Fruit fly (Drosophila melanogaster): Measurements from ENCODE around the gene CG13068.

CG13068 gene

DNA sequence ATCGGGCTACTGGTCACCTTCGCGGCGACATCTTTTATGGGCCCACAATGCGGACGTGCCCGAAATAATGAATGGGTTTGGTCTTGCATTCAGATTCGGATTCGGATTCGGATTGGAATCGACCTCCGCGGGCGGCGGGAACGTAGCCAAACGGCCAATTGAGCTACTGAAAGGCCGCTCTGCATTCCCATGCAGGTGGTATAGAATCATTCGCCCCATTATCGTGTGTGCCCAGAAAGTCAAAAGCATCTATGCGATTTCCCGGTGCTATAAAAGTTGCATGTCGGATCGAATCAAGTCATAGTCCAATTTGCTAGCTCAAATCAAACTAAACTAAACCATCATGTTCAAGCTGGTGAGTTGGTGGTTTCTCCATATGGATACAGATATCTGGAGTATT lies at the start of gene CG13068:
CG13068 (plus strand) TSS at position 301 of the 400 bp plus-strand sequence.
- no peak for TF ChIP-seq noc (tag; optimal IDR thresholded peaks at IDR 0.05)

dm6 chr3L:16221278-16221677 lies 47.9 kb upstream of the CG13068 start:
- no peak for TF ChIP-seq noc (tag; optimal IDR thresholded peaks at IDR 0.05)

DNA sequence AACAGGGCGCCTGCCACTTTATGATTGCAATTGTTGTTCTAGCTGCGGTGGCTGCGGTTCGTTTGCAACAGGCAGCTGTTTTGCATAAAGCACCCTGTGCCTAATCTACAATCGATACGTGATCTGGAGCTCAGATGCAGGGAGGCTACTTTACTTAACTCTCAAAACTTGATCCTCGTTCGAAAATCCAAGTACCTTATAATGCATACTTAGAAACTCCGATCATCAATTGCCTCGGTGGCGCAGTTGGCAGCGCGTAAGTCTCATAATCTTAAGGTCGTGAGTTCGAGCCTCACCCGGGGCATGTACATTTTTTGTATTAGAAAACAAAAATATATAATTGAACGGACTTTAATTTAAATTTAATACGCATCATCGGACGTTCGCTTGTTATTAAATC lies 47.4 kb upstream of the CG13068 start:
- no peak for TF ChIP-seq noc (tag; optimal IDR thresholded peaks at IDR 0.05)

- TF ChIP-seq noc (tag; optimal IDR thresholded peaks at IDR 0.05), result no peak
Measured at dm6 chr3L:16225175-16225574, 44.0 kb upstream of the CG13068 start.

- no peak for TF ChIP-seq noc (tag; optimal IDR thresholded peaks at IDR 0.05)
Measured at dm6 chr3L:16228659-16229205, 40.5 kb upstream of the CG13068 start, which contains the start of gene Tmx3. Tmx3 (plus strand) TSS chr3L:16229100.

DNA sequence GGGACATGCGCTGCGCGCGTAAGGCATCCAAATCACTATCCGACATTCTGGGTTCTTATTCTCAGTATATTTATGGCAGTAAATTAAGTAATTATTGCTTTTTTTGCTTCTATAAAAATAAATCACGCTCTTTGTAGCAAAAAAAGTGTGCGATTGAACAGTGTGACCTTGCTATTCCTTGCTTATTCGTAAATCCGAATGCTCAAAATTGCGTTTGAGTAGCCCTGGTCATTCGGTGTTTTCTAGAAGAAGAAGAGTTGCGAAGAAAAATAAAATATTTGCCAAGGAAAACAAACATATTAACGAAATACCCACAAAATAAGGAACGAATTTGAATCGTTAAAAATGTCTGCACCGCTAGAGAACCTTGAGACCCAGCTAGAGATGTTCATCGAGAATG lies 37.3 kb upstream of the CG13068 start, which contains the start of the genes PDCD-5 and MED10:
PDCD-5 (minus strand) TSS at position 182 of the 400 bp plus-strand sequence.
MED10 (plus strand) TSS at position 228 of the 400 bp plus-strand sequence.
- no peak for TF ChIP-seq noc (tag; optimal IDR thresholded peaks at IDR 0.05)

- TF ChIP-seq noc (tag; optimal IDR thresholded peaks at IDR 0.05), result no peak
Measured at dm6 chr3L:16232924-16233323, 36.3 kb upstream of the CG13068 start, which contains the start of gene Hsc20. Hsc20 (plus strand) TSS chr3L:16233127.

DNA sequence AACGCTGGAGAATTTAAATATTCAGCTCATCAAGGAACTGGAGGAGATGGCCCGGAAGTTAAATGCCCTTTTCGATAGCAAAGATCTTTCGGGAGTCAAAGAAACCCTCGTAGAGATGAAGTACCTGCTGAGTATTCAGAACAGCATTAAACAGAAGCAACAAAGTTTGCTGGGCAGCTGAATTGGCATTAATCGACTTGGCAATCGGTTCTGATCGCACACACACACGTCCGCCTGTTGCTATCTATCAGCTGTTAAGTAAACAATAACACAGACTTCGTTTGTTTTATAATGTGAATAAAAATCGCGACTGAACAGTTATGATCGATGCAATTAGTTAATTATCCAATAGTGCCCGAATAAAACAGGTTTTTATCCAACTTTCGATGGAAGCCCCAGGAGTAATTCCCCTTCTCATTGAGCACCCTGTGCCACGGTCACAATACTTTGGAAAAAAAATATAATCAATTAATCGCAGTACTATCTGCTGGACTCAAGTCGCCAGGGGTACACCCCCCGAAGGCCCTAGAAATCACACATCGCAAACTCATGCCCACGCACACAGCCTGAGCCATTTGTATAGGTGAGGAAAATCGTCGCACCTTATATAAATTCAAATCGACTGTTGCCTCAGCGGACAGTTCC lies 35.2 kb upstream of the CG13068 start:
- TF ChIP-seq noc (tag; optimal IDR thresholded peaks at IDR 0.05), result peak; percentile 10

dm6 chr3L:16241296-16241695 lies 27.9 kb upstream of the CG13068 start:
- TF ChIP-seq noc (tag; optimal IDR thresholded peaks at IDR 0.05), result no peak

DNA sequence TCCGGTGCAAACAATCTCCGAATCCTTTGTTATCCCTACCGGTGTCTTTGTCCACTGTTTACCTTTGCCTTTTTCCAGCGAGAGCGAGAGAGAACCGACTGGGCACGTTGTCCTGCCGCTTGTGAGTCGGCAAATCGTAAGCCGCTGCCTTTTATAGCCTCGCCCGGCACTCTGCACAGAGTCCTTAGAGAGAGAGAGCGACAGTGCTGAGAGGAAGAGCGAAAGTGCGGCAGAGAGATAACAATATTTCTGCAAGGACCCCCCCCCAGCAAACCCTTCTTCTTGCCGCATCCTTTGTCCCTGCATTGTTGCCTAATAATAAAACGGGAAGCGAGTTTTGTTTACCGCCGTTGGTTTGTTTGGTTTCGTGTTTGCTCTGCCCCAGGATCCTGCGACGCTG lies 16.9 kb upstream of the CG13068 start, which contains the start of gene CG13055:
CG13055 (minus strand) TSS at position 101 of the 400 bp plus-strand sequence.
- no peak for TF ChIP-seq noc (tag; optimal IDR thresholded peaks at IDR 0.05)

DNA sequence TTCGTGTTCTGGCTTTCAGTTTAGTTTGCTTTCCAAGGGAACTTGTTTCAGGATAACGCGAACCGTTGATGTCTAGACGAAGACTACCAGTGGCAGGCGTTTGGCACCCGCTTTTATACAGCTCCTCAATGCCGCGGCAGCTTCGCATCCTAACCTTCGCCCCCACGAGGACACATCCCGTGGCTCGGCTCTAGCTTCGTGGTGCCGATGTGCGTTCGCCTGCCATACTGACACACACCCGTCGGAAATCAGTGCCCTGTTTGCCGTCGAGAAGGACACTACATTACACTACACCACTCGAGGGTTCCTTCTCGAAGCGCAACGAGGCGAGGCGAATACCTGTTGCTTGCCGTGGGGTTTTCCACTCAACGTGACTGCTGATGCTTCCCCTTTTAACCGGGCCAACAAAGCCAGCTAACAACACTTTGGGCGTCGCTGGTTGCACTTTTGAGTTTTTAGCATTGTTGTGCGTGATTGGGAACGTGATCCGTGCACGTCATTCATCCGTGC lies 12.0 kb upstream of the CG13068 start, which contains the start of gene CG13054:
CG13054 (minus strand) TSS at position 74 of the 510 bp plus-strand sequence.
- TF ChIP-seq noc (tag; optimal IDR thresholded peaks at IDR 0.05), result no peak

DNA sequence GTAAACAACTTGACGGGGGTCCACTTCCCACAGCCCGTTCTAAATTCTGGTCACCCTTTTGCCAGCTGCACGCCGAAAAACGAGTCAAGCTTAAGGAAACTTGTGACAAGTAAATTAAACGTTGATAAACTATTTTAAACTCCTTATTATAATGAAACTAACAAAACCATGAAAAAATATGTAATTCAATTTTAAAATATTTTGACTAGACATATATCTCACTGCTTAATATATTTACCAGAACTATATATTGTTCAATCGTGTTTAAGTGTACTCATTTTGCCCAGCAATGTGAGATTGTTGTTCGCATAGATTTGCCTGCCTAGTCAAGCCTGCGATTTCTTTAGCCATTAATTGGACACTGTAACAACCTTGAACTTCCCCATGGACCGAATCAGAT lies 9.6 kb upstream of the CG13068 start, which contains the start of gene CG13053:
CG13053 (minus strand) TSS at position 171 of the 400 bp plus-strand sequence.
- TF ChIP-seq noc (tag; optimal IDR thresholded peaks at IDR 0.05), result no peak

- TF ChIP-seq noc (tag; optimal IDR thresholded peaks at IDR 0.05), result no peak
Measured at dm6 chr3L:16261505-16261904, 7.7 kb upstream of the CG13068 start, which contains the start of gene CG34247. CG34247 (minus strand) TSS chr3L:16261605.

DNA sequence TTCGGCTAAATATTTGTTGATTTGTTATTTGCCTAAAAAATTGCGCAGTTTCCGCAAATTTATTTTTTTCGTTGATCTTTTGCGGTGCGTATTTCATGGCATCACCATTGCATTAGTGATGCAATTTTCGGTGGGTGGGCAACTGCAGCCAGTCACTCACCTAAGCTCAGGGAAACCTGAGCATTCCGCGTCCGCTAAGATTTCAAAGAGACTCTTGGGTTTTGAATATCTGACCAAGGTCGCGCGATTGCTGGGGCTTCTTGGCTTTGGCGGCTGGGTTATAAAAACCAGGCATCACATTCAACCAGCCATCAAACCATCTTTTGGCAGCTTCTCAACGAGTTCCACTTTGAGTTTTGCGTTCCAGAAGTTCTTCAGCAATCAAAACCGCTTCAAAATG lies 6.8 kb upstream of the CG13068 start, which contains the start of gene CG13071:
CG13071 (plus strand) TSS at position 301 of the 400 bp plus-strand sequence.
- TF ChIP-seq noc (tag; optimal IDR thresholded peaks at IDR 0.05), result no peak

- no peak for TF ChIP-seq noc (tag; optimal IDR thresholded peaks at IDR 0.05)
Measured at dm6 chr3L:16263043-16263442, 6.1 kb upstream of the CG13068 start, which contains the start of gene CG13070. CG13070 (plus strand) TSS chr3L:16263343.

- TF ChIP-seq noc (tag; optimal IDR thresholded peaks at IDR 0.05), result no peak
Measured at dm6 chr3L:16265000-16265399, 4.2 kb upstream of the CG13068 start, which contains the start of the genes CG13051 and CG13069. CG13051 (minus strand) TSS chr3L:16265100. CG13069 (plus strand) TSS chr3L:16265385.
